Fruit fly (Drosophila melanogaster): ENCODE results near the gene CG13841.
A peak's percentile ranks its signal among the peaks of the same experiment; 100 is the strongest.

dm6 chr3R:22767599-22767998, at the start of gene CG13841:
- no peak for TF ChIP-seq CG5204 (GFP tag; optimal IDR thresholded peaks at IDR 0.05)
- no peak for TF ChIP-seq CG1620 (GFP tag; optimal IDR thresholded peaks at IDR 0.05)
- TF ChIP-seq toe (GFP tag; optimal IDR thresholded peaks at IDR 0.05), result no peak
- no peak for TF ChIP-seq CG12768 (GFP tag; optimal IDR thresholded peaks at IDR 0.05)
- no peak for TF ChIP-seq cic (GFP tag; optimal IDR thresholded peaks at IDR 0.05)
- TF ChIP-seq Crg-1 (GFP tag; optimal IDR thresholded peaks at IDR 0.05), result no peak
- peak; percentile 7 for TF ChIP-seq kay (GFP tag; ENCODE audit: borderline replicate concordance)
- no peak for TF ChIP-seq CG7101 (tag; optimal IDR thresholded peaks at IDR 0.05)
- no peak for TF ChIP-seq ovo (GFP tag; optimal IDR thresholded peaks at IDR 0.05)
- TF ChIP-seq CG33017 (tag; optimal IDR thresholded peaks at IDR 0.05), result no peak
- no peak for TF ChIP-seq tj (GFP tag; optimal IDR thresholded peaks at IDR 0.05)
- no peak for TF ChIP-seq bab1 (GFP tag; optimal IDR thresholded peaks at IDR 0.05)
- TF ChIP-seq CG11617 (GFP tag; optimal IDR thresholded peaks at IDR 0.05), result no peak
- no peak for TF ChIP-seq cnc (optimal IDR thresholded peaks at IDR 0.05)
